Worm (Caenorhabditis elegans) whole organism, midembryonic: ENCODE measurements around the gene T20D4.11.
"Not testable (repeated sequence)": the region's sequence is repeated elsewhere in the genome, so short reads cannot be mapped to it uniquely, and the experiment has no call there.

ENCODE experiments used
- T22C8.4 ChIP-seq: fragments of 200-800 bp; sonication (Bioruptor generic); IDR thresholded peaks from 2 replicates; pipeline ENCODE4 v1.3.6; 2022; ENCODE audit warnings: missing genetic modification characterization, missing compliant biosample characterization
- cog-1 ChIP-seq: sonication (generic microtip); optimal IDR thresholded peaks from 2 replicates; lab custom pipeline; 2016; ENCODE audit warnings: missing genetic modification characterization, missing compliant biosample characterization
- flt-1 ChIP-seq: fragments of 200-800 bp; sonication (Bioruptor generic); IDR thresholded peaks from 2 replicates; pipeline ENCODE4 v1.3.6; 2022; ENCODE audit warnings: missing genetic modification characterization, missing compliant biosample characterization
- klf-2 ChIP-seq: fragments of 200-800 bp; sonication (Bioruptor generic); conservative IDR thresholded peaks from 2 replicates; pipeline ENCODE4 v1.3.6; 2022; ENCODE audit warnings: missing genetic modification reagents, missing genetic modification characterization, missing compliant biosample characterization
- med-1 ChIP-seq: sonication (generic microtip); optimal IDR thresholded peaks from 2 replicates; lab custom pipeline; 2017; ENCODE audit warnings: missing genetic modification characterization, mild to moderate bottlenecking, missing compliant biosample characterization, antibody characterized with exemption, missing genetic modification reagents; ENCODE audit not compliant: insufficient read depth
- ref-1 ChIP-seq: fragments of 200-800 bp; sonication (Bioruptor generic); conservative IDR thresholded peaks from 2 replicates; pipeline ENCODE4 v1.3.6; 2022; ENCODE audit warnings: missing genetic modification reagents, missing genetic modification characterization, missing compliant biosample characterization
- tab-1 ChIP-seq: fragments of 200-800 bp; sonication (Bioruptor generic); IDR thresholded peaks from 2 replicates; pipeline ENCODE4 v1.3.6; 2022; ENCODE audit warnings: missing genetic modification characterization, missing compliant biosample characterization
- ztf-23 ChIP-seq: fragments of 200-800 bp; sonication (Bioruptor generic); IDR thresholded peaks from 2 replicates; pipeline ENCODE4 v1.3.6; 2022; ENCODE audit warnings: missing genetic modification reagents, missing genetic modification characterization, missing compliant biosample characterization
- ztf-29 ChIP-seq: fragments of 200-800 bp; sonication (Bioruptor generic); IDR thresholded peaks from 2 replicates; pipeline ENCODE4 v1.3.6; 2022; ENCODE audit warnings: missing genetic modification reagents, missing genetic modification characterization, missing compliant biosample characterization

Gene T20D4.11

DNA sequence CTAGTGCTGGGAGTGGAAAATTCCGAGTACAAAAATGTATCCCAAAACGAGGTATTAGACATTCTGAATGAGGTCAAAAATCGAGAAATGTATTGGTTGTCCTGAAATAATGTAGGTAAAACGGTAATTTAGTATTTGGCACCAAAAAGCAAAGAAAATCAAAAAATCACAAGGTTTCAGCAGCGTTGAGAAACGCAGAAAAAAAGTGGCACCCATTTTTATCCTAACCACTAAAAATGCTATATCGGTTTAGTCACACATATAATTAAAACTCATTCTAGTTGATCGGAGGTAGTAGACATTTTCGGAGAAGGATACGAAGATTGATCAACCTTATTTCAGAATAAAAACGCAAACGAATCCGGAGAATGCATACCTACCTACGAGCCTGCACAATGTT, 25.8 kb upstream of the T20D4.11 start, which contains the start of gene srx-121:
Gene srx-121, minus strand, starts transcription at position 101 of the 400 bp plus-strand sequence.
- TF ChIP-seq tab-1 (GFP tag; lab: Robert Waterston, UW), result no peak
- TF ChIP-seq cog-1 (tag; lab: Kevin White, UChicago), result no peak
- no peak for TF ChIP-seq klf-2 (GFP tag; lab: Robert Waterston, UW)
- no peak for TF ChIP-seq ztf-23
- TF ChIP-seq med-1, result no peak
- no peak for TF ChIP-seq T22C8.4
- no peak for TF ChIP-seq ref-1 (GFP tag; lab: Robert Waterston, UW)
- TF ChIP-seq ztf-29 (GFP tag; lab: Robert Waterston, UW), result no peak
- TF ChIP-seq flt-1 (GFP tag; lab: Robert Waterston, UW), result no peak

DNA sequence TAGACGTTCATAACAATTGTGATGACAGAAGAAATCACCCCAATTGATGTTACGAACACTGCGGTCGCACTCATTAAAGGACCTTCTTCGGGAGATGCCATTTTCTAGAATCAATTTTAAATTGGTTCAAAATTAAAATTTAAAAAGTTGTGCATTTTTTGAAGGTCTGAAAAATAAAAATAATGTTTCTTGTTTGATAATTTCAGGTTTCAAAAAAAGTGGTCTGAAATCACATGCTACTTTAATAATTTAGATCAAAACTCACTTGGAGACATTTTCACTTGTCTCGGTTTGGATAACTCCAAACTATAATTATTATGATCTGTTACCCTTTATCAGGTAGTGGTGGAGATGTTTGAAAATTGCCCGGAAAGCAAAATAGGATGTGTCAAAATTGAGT, 21.5 kb upstream of the T20D4.11 start, which contains the start of gene srbc-2:
Gene srbc-2, minus strand, starts transcription at position 101 of the 400 bp plus-strand sequence.
- TF ChIP-seq ztf-29 (GFP tag; lab: Robert Waterston, UW), result no peak
- TF ChIP-seq flt-1 (GFP tag; lab: Robert Waterston, UW), result no peak
- TF ChIP-seq ref-1 (GFP tag; lab: Robert Waterston, UW), result no peak
- no peak for TF ChIP-seq klf-2 (GFP tag; lab: Robert Waterston, UW)

DNA sequence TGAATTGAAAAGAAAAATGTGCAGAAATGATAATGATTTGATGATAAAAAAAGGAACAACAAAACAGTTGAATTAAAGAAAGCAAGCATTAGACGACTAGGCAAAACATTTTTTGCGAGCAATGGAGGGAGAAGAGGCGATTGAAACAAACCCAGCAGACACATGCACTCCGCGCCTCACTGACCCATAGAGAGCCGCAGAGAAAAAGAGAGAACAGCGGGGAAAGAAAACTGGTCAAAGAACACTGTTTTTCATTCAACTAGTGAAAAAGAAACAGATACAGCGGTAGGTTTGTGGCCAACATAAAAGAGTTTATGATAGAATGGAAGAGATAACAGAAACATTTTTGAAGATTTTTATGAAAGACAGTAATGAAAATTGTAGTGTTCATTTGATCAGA, 10.2 kb upstream of the T20D4.11 start:
- TF ChIP-seq T22C8.4 (no peak), ztf-29 (GFP tag; lab: Robert Waterston, UW) (no peak), med-1 (no peak), flt-1 (GFP tag; lab: Robert Waterston, UW) (no peak), cog-1 (tag; lab: Kevin White, UChicago) (no peak), tab-1 (GFP tag; lab: Robert Waterston, UW) (no peak), ref-1 (GFP tag; lab: Robert Waterston, UW) (no peak), ztf-23 (no peak), klf-2 (GFP tag; lab: Robert Waterston, UW) (no peak)

DNA sequence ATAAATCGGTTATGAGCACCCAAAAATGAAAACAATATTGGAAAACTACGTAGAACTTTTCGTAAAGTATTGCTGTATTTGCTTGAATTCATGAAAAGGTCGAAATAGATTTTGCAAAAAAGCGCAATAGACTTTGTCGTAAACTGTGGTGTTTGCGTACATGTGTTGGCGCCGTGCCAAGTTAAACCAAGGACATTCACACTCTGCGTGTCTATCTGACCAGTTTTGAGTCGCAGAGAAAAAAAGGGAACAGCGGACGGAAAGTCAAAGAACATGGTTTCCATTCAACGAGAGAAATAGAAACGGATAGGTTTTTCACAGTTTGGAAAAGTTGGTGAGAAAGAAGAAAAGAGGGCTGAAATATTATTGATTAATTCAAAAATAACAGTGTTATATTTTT, 7.5 kb upstream of the T20D4.11 start:
- TF ChIP-seq flt-1 (GFP tag; lab: Robert Waterston, UW) (no peak), tab-1 (GFP tag; lab: Robert Waterston, UW) (no peak), klf-2 (GFP tag; lab: Robert Waterston, UW) (no peak), ztf-23 (no peak), ztf-29 (GFP tag; lab: Robert Waterston, UW) (no peak), med-1 (no peak), T22C8.4 (no peak), ref-1 (GFP tag; lab: Robert Waterston, UW) (no peak), cog-1 (tag; lab: Kevin White, UChicago) (no peak)

DNA sequence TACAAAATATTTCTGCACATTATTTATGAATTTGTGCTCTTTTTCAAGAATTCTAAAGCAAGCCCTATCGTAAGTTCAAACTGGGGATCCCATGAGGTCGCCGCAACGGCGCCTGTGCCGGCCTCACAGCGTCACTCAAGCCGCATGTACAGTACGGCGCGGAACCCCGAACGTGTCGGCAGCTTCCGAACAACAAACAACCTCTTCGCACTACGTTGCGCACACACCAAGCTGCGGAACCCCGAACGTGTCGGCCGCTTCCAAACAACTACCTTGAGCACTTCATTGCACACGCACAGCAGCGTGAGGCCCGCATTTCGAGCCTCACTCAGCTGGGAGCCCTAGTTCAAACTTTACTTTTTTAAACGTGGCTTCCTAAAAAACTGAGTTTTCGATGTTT, 4.4 kb upstream of the T20D4.11 start:
- TF ChIP-seq ztf-29 (GFP tag; lab: Robert Waterston, UW) (no peak), ref-1 (GFP tag; lab: Robert Waterston, UW) (no peak), cog-1 (tag; lab: Kevin White, UChicago) (no peak), klf-2 (GFP tag; lab: Robert Waterston, UW) (no peak), ztf-23 (no peak), tab-1 (GFP tag; lab: Robert Waterston, UW) (no peak), med-1 (no peak), flt-1 (GFP tag; lab: Robert Waterston, UW) (no peak), T22C8.4 (no peak)

DNA sequence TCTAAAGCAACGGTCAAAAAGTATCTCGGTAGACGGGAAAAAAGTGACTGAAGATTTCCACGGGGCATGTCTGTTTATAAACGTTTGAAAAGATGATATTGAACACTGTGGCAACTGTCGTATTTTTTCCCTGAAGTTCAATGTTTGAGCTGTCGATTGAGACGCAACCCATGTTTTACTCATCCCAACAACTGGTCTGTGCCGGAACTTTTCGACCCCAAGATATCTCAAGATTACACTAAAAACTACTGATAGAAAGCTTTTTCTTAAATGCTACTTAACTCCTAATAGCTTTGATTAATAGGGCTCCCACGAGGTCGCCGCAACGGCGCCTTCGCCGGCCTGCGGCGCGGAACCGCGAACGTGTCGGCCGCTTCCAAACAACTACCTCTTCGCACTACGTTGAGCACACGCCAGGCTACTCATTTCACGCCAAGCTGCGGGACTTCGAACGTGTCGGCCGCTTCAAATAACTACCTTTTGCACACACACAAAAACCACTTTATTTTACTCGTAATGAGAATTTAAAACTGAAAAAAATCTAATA, 3.7 kb upstream of the T20D4.11 start, which contains the start of gene T20D4.15:
Gene T20D4.15, minus strand, starts transcription at position 51 of the 547 bp plus-strand sequence.
- no peak for TF ChIP-seq med-1
- TF ChIP-seq T22C8.4, result no peak
- TF ChIP-seq tab-1 (GFP tag; lab: Robert Waterston, UW), result no peak
- TF ChIP-seq flt-1 (GFP tag; lab: Robert Waterston, UW), result no peak
- no peak for TF ChIP-seq klf-2 (GFP tag; lab: Robert Waterston, UW)
- TF ChIP-seq ref-1 (GFP tag; lab: Robert Waterston, UW), result no peak
- TF ChIP-seq ztf-23, result no peak
- no peak for TF ChIP-seq ztf-29 (GFP tag; lab: Robert Waterston, UW)
- TF ChIP-seq cog-1 (tag; lab: Kevin White, UChicago), result no peak

DNA sequence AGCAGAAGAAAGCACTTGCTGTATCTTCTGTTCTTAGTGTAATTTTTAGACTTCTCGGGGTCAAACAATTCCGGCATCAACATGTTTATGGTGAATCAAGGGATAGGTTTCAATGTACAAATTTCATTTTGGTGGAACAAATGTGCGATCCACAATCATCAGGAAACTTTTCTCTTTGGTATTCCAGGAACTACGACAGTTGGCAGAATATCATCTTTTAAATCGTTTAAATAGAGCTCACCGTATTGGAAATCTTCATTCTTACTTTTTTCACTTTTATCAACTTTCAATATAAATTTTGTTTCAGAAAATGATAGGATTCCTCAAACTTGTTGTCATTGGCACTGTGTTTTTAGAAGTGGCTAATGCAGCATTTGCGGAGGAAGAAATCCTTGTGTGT, 1.7 kb upstream of the T20D4.11 start, which contains the start of gene T20D4.12:
Gene T20D4.12, plus strand, starts transcription at position 301 of the 400 bp plus-strand sequence.
- not testable (repeated sequence) for TF ChIP-seq cog-1 (tag; lab: Kevin White, UChicago); ztf-29 (GFP tag; lab: Robert Waterston, UW); med-1

DNA sequence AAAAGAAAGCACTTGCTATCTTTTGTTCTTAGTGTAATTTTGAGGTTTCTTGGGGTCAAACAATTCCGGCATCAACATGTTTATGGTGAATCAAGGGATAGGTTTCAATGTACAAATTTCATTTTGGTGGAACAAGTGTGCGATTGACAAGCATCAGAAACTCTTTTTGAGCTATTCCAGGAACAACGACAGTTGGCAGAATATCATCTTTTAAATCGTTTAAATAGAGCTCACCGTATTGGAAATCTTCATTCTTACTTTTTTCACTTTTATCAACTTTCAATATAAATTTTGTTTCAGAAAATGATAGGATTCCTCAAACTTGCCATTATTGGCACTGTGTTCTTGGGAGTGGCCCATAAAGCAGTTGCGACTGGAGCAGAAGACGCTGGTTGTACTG, 1.5 kb downstream of the T20D4.11 start, which contains the start of gene T20D4.10:
Gene T20D4.10, plus strand, starts transcription at position 301 of the 400 bp plus-strand sequence.
- not testable (repeated sequence) for TF ChIP-seq ztf-23; klf-2 (GFP tag; lab: Robert Waterston, UW); ref-1 (GFP tag; lab: Robert Waterston, UW)

DNA sequence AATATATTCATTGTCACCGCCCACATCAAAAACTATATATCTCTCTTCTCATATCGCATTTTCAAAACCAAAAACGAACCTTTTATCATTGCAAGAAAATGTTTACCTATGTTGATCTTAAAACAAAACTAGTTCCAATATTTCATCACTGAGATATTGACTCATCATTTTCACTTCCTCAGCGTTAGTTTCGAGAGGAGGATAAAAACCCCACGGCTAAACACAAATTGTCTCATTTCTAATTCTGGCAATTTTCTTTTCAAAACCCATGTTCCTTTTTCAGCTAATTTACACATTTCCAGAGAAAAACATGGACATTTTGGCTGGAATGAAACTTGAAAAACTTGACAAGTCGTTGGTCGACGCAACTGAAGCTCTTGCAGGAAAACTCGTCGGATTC, 10.1 kb downstream of the T20D4.11 start, which contains the start of gene T20D4.7:
Gene T20D4.7, plus strand, starts transcription at position 301 of the 400 bp plus-strand sequence.
- TF ChIP-seq klf-2 (GFP tag; lab: Robert Waterston, UW) (no peak), ztf-23 (no peak), cog-1 (tag; lab: Kevin White, UChicago) (no peak), ztf-29 (GFP tag; lab: Robert Waterston, UW) (no peak), med-1 (no peak), T22C8.4 (no peak), tab-1 (GFP tag; lab: Robert Waterston, UW) (no peak), ref-1 (GFP tag; lab: Robert Waterston, UW) (no peak), flt-1 (GFP tag; lab: Robert Waterston, UW) (no peak)

DNA sequence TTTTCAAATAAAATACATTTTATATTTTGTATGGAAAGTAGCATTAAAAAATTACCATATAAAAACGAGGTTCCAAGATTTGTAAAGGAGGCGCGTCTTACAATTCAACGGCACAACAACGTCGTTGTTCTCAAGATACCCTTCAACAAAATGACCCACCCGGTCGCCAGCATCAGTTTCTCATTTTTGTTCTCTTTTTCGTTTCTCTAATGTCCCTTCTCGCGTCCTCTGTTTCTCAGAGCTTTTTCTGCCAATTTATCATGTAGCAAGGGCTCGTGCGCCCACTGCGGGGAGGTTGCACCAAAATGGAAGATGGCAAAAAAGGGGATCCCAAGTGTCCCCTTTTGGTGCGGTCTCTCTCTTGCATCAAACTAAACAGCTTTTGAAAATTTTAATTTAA, 11.0 kb downstream of the T20D4.11 start:
- TF ChIP-seq ztf-23 (no peak), med-1 (no peak), flt-1 (GFP tag; lab: Robert Waterston, UW) (no peak), tab-1 (GFP tag; lab: Robert Waterston, UW) (no peak), klf-2 (GFP tag; lab: Robert Waterston, UW) (no peak), ref-1 (GFP tag; lab: Robert Waterston, UW) (no peak), T22C8.4 (no peak), ztf-29 (GFP tag; lab: Robert Waterston, UW) (no peak), cog-1 (tag; lab: Kevin White, UChicago) (no peak)
